Fruit fly (Drosophila melanogaster): Measurements from ENCODE around the gene Hsp26.

Hsp26 gene

dm6 chr3L:9410754-9411423 lies 33.7 kb upstream of the Hsp26 start, which contains the start of the genes CG4022 and Cpsf5 (continued):
- TF ChIP-seq CG17385 (GFP tag; optimal IDR thresholded peaks at IDR 0.05) (peak; percentile 81), pnt (GFP tag; optimal IDR thresholded peaks at IDR 0.05) (peak; percentile 51), CG14860 (GFP tag; IDR thresholded peaks at IDR 0.05; ENCODE audit: partially characterized antibody) (no peak), CG8089 (GFP tag; optimal IDR thresholded peaks at IDR 0.05) (peak; percentile 20), abd-A (tag; optimal IDR thresholded peaks at IDR 0.05) (peak; percentile 97), Rfx (GFP tag; IDR thresholded peaks at IDR 0.05) (peak; percentile 88), Dfd (GFP tag; optimal IDR thresholded peaks at IDR 0.05) (no peak), sima (GFP tag; optimal IDR thresholded peaks at IDR 0.05) (no peak), ab (GFP tag; optimal IDR thresholded peaks at IDR 0.05) (peak; percentile 45), tx (GFP tag; optimal IDR thresholded peaks at IDR 0.05) (peak; percentile 40), CG1602 (GFP tag; optimal IDR thresholded peaks at IDR 0.05) (peak; percentile 73), YL-1 (GFP tag; optimal IDR thresholded peaks at IDR 0.05) (peak; percentile 88), CG12155 (GFP tag; optimal IDR thresholded peaks at IDR 0.05) (peak; percentile 82), CG18599 (GFP tag; optimal IDR thresholded peaks at IDR 0.05) (peak; percentile 88), CG18619 (GFP tag; optimal IDR thresholded peaks at IDR 0.05) (peak; percentile 80), CG17359 (tag; optimal IDR thresholded peaks at IDR 0.05) (peak; percentile 74), kay (GFP tag; optimal IDR thresholded peaks at IDR 0.05) (peak; percentile 71), Dll (GFP tag; IDR thresholded peaks at IDR 0.05; ENCODE audit: partially characterized antibody) (peak; percentile 50), gcm2 (GFP tag; optimal IDR thresholded peaks at IDR 0.05) (peak; percentile 53), Ets65A (GFP tag) (peak; percentile 90), nerfin-2 (GFP tag; IDR thresholded peaks at IDR 0.05; ENCODE audit: partially characterized antibody) (no peak), cato (GFP tag; optimal IDR thresholded peaks at IDR 0.05; ENCODE audit: borderline replicate concordance) (peak; percentile 54), CG1832 (GFP tag; optimal IDR thresholded peaks at IDR 0.05) (no peak), CG8924 (tag; optimal IDR thresholded peaks at IDR 0.05) (peak; percentile 90), emc (GFP tag; optimal IDR thresholded peaks at IDR 0.05) (peak; percentile 27), cg (GFP tag; optimal IDR thresholded peaks at IDR 0.05) (no peak), trh (GFP tag; optimal IDR thresholded peaks at IDR 0.05) (peak; percentile 65), Dp (GFP tag; optimal IDR thresholded peaks at IDR 0.05) (peak; percentile 28), Doc2 (GFP tag; IDR thresholded peaks at IDR 0.05) (no peak), gro (GFP tag; optimal IDR thresholded peaks at IDR 0.05) (peak; percentile 23), hb (GFP tag; IDR thresholded peaks at IDR 0.05; ENCODE audit: partially characterized antibody) (no peak), TFAM (GFP tag; optimal IDR thresholded peaks at IDR 0.05) (no peak), CG15073 (GFP tag; optimal IDR thresholded peaks at IDR 0.05) (no peak), BtbVII (GFP tag; optimal IDR thresholded peaks at IDR 0.05) (peak; percentile 47), zf30C (GFP tag; optimal IDR thresholded peaks at IDR 0.05) (no peak), Hsf (GFP tag; optimal IDR thresholded peaks at IDR 0.05) (peak; percentile 85), CG11560 (tag; IDR thresholded peaks at IDR 0.05) (0 out of 3 replicates have a peak, but pooled peaks have one; percentile 20), D19A (tag; optimal IDR thresholded peaks at IDR 0.05) (peak; percentile 52), Hr39 (optimal IDR thresholded peaks at IDR 0.05) (no peak), grn (GFP tag; optimal IDR thresholded peaks at IDR 0.05) (peak; percentile 35), D19B (GFP tag; optimal IDR thresholded peaks at IDR 0.05) (peak; percentile 45), Sry-β (GFP tag; optimal IDR thresholded peaks at IDR 0.05) (peak; percentile 42), CG6254 (GFP tag; optimal IDR thresholded peaks at IDR 0.05) (peak; percentile 51), yki (optimal IDR thresholded peaks at IDR 0.05) (no peak), bab2 (GFP tag; optimal IDR thresholded peaks at IDR 0.05) (peak; percentile 72), vvl (GFP tag; IDR thresholded peaks at IDR 0.05) (peak; percentile 85), CG4617 (GFP tag; optimal IDR thresholded peaks at IDR 0.05; ENCODE audit: borderline replicate concordance) (peak; percentile 85), CG8944 (GFP tag; optimal IDR thresholded peaks at IDR 0.05) (peak; percentile 3), CG6683 (GFP tag; optimal IDR thresholded peaks at IDR 0.05) (peak; percentile 53), Atf6 (GFP tag; IDR thresholded peaks at IDR 0.05) (peak; percentile 85), CkIIα-i1 (GFP tag; IDR thresholded peaks at IDR 0.05) (no peak)
